Fruit fly (Drosophila melanogaster) S2 (cell line): ENCODE measurements around the gene Usp39.

Experiments used
- CG8478 ChIP-seq: fragments of >200 bp; optimal IDR thresholded peaks from 2 replicates; lab custom pipeline; 2018
- CTCF ChIP-seq, 2 experiments: fragments of >200 bp; optimal IDR thresholded peaks; 2 replicates each; lab custom pipeline; 2018

The Usp39 gene

DNA sequence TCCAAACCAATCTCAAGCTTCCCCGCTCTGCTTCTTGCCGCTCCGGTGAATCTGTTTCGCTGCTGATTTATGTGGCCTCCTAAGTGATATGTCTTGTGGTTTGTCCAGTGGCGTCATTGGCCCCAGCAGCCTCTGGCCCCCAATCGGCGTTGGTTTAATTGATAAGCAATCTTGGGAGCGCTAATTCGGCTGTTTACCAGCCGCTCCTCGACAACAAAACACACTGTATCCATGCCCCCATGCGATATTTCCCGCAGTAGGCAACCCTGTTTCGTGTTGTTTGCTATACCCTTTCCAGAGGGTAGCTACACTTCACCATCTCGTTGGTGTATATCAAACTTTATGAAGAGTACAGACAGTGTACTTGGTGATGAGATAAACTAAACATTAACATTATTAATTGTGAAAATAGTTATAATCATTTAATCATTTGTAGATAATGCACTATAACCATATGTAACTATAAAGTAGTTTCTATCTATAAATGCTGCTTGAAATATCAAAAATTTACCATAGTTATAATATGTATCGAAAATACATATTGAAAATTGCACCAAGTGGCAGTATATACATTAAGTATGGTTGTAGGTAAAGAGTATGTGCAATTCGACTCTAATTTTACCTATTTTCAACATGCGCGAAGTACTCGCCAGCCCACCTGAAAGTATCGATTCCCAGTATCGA is 9.5 kb upstream of the Usp39 start, which contains the start of gene shop:
shop (minus strand) TSS at position 229 of the 684 bp plus-strand sequence.
- TF ChIP-seq CTCF (optimal IDR thresholded peaks at IDR 0.05; lab: Kevin White, UChicago), result no peak

DNA sequence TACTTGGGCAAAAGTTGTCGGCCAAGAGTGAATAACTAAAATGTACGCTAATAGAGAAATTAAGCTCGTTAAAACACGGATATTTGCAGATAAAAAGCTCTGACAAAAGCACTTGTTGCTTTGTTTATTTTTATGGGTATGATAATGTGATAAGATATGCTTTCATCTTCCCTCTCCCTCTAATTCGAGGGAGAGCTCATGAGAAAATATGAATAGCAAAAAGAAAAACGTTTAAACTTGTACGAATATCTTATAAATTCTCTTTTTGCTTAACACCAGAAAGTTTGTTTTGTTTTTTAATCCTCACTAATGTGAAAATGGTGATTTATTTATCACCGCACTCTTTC is 9.0 kb upstream of the Usp39 start:
- TF ChIP-seq CTCF (optimal IDR thresholded peaks at IDR 0.05; lab: Kevin White, UChicago) (no peak), CG8478 (lab: Kevin White, UChicago) (no peak)

DNA sequence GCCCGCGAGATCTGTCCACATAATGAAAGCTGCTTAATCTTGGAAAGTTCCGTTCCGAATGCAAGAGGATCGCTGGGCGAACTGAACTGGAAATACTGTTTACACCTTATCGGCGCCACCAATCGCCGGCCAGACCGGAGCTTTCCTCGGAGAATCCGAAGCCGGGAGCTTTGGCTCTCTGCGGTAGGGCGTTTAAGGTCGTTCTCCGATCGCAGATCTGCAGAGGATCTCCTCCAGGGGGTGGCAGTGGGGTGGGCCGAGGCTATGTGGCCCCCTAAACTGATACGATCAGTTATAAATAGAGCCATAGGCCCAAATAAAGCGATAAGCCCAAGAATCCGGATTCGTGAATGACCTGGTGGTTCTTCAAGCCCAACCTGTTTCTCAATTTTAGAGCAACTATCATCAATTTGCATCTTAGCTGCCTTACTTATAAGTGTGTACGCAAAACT is 621 bp upstream of the Usp39 start, which contains the start of gene CG7322:
CG7322 (minus strand) TSS at position 402 of the 452 bp plus-strand sequence.
- TF ChIP-seq CG8478 (lab: Kevin White, UChicago) (no peak), CTCF (optimal IDR thresholded peaks at IDR 0.05; lab: Kevin White, UChicago) (no peak)

DNA sequence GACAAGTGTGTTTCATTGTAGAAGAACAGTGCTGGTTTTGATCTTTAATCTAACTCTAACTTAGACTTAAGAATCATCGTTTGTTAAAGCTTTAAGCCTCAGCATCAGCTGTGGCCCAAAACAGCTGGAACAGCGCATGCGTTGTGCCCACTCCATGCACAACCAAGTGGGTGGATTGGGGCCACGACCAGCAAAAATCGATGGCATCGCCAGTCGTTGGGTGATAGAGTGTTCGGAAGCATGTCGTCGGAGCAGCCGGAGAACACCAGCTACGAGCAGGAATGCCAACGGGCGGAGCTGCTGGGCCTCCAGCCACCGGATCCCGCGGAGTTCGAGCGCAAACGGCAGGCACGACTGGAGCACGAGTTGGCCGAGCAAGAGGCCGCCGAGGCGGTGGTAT is 2.1 kb downstream of the Usp39 start, which contains the start of gene CG32544:
CG32544 (plus strand) TSS at position 211 of the 400 bp plus-strand sequence.
- TF ChIP-seq CG8478 (lab: Kevin White, UChicago), result no peak
- no peak for TF ChIP-seq CTCF (optimal IDR thresholded peaks at IDR 0.05; lab: Kevin White, UChicago)

DNA sequence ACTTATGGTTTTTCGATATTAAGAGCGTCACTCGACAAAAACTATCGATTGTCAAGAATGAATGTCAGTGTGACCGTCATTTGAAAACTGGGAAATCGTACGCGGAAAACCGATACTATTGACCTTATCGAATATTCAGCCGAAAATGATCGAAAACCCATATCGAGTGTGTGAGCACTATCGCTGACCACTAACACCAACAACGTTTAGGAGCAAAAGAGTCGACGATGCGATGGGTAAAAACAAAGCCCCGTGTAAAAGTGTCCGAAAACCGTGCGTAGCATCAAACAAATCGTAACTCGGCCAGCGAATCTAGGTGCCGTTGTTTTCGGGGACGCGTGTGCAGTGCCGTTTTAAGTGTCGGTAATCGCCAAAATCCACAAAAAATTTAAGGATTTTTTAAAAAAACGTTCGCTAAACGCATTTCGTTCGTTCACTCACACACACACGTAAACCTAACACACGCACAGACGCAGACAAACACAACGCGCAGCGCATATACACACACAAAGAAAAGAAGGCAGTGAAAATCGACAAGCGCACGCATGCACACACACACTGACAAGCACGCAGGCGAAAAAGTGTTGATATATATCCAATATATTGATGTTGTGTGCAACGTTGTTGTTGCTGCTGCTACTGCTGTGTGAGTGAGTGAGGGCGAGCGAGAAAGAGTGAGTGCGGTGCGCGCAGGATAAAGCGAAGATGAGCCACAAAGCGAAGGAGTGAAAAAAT is 5.9 kb downstream of the Usp39 start, which contains the start of the genes CG7326 and Dora:
CG7326 (minus strand) TSS at position 29 of the 735 bp plus-strand sequence.
Dora (plus strand) TSS at position 203 of the 735 bp plus-strand sequence.
- no peak for TF ChIP-seq CG8478 (lab: Kevin White, UChicago)
- TF ChIP-seq CTCF (optimal IDR thresholded peaks at IDR 0.05; lab: Kevin White, UChicago), result peak; percentile 36

DNA sequence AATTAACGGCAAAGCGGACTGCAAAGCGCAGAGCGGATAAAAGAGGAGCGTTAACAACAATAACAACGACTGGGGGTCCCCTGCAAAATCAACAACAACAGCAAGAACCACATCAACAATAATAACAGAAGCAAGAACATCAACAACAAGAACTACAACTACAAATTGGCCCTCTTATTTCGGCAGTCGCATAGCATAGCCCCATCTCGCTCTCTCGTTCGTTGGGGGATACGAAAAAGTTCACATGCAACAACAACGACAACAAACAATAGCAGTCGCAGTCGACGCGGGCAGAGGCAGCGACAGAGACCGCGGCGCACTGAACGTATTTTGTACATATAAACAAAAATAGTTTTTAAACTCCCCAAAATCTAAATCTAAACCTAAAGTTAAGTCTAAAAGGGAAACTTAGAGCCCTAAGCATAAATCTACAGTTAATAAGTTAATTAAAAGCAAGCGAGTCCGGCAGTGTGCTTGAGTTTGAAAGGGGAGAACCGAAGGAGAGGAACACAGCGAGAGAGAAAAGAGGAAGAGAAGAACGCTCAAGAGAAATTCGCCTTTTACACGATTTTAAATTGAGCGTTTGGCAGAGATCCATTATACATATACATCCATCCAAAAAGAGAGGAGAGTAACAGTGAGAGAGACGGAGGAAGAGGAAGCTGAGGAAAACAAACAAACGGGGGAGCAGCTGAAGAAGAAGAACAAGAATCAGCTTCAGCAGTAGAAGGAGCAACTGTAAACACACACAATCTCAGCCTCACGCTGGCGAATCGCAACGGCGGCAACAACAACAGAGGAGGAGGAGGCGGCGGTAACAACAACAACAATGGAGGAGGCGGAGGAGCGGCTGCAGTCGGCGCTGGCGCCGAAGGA is 6.7 kb downstream of the Usp39 start:
- TF ChIP-seq CG8478 (lab: Kevin White, UChicago), result no peak
- TF ChIP-seq CTCF (optimal IDR thresholded peaks at IDR 0.05; lab: Kevin White, UChicago), result no peak

DNA sequence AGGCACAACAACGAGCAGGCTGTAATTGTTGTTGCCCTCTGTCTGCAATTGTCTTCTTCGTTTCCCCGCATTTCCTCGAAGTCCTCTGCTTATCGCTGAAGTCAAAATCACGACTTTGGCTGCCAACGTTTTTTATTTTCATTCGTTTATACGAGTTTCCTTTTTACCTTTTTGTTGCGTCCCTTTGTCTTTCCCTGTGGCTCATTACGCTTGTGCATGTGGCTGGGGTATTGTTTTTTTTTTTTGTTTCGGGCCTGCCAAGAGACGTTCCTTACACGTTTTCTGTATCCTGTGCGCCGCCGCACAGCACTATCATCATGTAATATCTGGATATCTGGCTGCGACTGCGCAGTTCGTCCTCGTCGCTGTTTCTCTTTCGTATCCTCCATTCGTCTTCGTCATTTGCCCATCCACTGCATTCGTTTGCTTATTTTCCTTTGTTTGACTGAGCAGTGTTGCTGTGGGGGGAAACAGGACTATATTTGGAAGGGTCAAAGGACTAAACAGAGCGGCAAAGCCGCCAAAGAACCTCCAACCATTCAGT is 8.4 kb downstream of the Usp39 start:
- no peak for TF ChIP-seq CG8478 (lab: Kevin White, UChicago)

DNA sequence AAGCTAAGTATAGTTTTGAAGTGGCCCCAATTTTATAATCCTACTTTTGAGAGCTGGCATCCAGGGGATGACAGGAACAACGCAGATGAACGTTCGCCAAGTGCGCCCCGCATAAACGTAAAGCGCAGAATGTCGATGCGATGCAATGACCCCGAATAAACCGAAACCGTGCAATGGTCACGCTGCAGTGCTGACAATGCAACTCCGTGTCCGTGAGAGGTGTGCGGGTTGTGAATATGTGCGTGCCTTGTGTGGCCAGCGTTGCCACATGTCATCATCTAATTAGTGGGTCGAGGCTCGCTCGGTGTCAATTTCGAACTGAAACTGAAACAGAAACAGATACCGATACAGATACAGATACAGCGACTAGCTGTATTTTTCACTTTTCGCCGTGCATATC is 10.1 kb downstream of the Usp39 start:
- no peak for TF ChIP-seq CTCF (optimal IDR thresholded peaks at IDR 0.05; lab: Kevin White, UChicago)
- no peak for TF ChIP-seq CG8478 (lab: Kevin White, UChicago)

DNA sequence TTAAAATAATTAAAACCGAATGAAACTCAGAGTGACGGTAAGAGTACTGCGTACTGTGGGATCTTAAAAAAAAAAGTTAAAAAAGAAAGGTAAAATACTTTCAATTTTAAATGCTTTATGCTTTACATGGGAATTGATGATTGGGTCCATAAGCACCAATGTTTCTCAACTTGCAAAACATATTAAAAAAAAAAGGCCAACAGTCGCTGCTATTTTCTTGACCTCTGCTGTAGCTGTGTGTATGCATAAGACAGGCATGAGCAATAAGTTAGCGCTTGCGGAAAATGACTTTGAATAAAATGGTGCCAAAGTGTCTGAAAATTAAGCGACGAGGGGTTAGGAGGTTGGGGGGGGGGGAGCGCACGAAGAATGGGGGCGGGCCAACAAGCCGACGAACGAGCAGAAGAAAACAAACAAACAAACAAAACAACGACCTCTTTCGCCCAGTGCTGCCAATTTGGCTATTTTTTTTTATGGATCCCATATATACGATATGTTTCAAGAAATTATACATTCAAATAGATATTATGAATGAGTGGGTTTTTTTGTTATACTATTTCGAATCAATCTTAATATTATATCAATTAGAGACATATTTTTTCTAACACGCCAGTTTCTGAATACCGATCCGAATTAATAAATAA is 11.6 kb downstream of the Usp39 start:
- TF ChIP-seq CTCF (optimal IDR thresholded peaks at IDR 0.05; lab: Kevin White, UChicago) (no peak), CG8478 (lab: Kevin White, UChicago) (no peak)

DNA sequence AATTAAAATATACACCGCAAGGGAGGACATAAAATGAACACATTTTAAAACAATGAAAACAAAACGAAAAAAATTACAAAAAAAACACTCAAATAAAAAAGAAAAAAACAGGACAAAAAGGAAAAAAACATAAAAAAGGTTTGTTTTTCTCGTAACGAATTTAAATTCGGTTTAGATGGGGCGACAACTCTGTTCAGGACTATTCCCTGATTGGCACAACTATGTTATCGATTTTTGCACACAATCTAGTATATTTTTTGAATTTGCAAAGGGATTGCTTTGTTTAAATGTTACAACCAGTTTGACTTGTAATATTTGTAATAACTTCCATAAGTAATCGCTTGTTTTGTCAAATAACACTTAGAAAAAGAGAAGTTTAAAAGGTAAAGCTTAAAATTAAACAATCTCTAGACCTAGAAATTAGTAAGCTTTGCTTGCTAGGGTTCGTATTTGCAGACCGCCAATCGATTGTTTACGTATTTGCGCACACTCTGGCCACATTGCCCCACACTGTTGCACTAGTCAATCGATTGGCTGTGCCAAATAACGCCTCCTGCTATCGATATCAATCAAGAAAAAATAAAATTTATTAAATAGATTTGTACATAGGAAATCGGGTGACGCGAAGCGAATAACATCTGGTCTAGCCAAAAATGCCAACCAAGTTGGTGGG is 26.1 kb downstream of the Usp39 start, which contains the start of gene CG7332:
CG7332 (plus strand) TSS at position 515 of the 673 bp plus-strand sequence.
- no peak for TF ChIP-seq CTCF (optimal IDR thresholded peaks at IDR 0.05; lab: Kevin White, UChicago)

DNA sequence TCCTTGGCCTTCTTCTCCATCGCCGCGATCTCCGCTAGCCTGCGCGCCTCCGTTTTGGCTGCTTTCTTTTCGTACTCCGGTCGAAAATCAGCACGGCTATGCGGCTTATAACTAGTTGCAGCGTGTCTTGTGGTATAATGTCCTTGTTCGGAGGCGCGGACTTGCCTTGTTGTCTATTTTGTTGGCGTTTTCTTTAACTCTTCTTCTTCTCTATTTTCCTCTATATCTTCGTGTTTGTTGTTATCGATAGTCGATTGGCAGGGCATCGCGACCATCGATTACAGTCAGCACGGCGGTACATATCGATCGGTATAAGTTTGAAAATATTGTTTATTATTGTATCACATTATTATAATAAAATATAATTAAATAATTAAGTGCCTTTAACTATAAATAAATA is 35.4 kb downstream of the Usp39 start, which contains the start of gene Flacc:
Flacc (minus strand) TSS at position 204 of the 400 bp plus-strand sequence.
- TF ChIP-seq CG8478 (lab: Kevin White, UChicago), result no peak
- TF ChIP-seq CTCF (optimal IDR thresholded peaks at IDR 0.05; lab: Kevin White, UChicago), result no peak

DNA sequence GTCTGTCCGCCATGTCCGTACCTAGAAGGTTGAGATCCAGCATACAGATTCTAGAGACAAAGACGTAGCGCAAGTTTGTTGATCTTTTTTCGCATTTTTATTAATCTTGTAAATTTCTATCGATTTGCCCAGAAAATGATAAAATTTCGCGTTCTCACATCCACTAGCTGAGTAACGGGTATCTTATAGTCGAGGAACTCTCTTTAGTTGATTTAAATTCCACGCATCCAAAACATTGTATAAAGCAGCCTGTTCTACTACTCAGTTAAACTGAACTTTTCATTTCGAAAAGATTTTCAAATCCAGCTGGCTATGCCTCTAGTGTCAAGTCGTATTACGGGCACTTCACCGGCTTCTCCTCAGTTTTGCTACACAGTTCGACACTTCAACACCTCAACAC is 36.1 kb downstream of the Usp39 start, which contains the start of gene SdhBL:
SdhBL (plus strand) TSS at position 301 of the 400 bp plus-strand sequence.
- TF ChIP-seq CTCF (optimal IDR thresholded peaks at IDR 0.05; lab: Kevin White, UChicago), result no peak
- no peak for TF ChIP-seq CG8478 (lab: Kevin White, UChicago)

DNA sequence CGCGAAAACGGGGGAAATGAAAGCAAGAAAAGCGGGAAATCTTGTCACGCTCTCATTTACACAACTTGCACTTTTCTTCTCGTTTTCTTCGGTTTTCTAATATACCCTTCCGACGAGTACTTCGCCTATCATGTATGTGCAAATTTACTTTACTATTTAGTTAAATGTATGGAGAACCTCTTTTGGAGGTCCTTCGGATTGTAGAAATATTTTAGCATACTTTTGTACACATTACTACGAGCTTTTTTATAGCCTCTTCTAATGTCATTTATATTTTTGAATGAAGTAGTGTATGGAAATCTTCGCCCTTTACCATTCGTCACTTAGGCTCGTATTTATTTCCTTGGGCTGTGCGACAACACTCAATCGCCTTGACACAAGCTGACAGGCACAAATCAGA is 39.3 kb downstream of the Usp39 start:
- no peak for TF ChIP-seq CTCF (optimal IDR thresholded peaks at IDR 0.05; lab: Kevin White, UChicago)
- no peak for TF ChIP-seq CG8478 (lab: Kevin White, UChicago)
